Worm (Caenorhabditis elegans): ENCODE data around the gene C30B5.17.

ce11 chrII:6158111-6158510, 44.7 kb downstream of the C30B5.17 start:
- TF ChIP-seq nhr-11 (tag; optimal IDR thresholded peaks at IDR 0.05) (no peak), unc-62 (GFP tag; optimal IDR thresholded peaks at IDR 0.05) (no peak), ama-1 (optimal IDR thresholded peaks at IDR 0.05) (no peak), unc-39 (tag; optimal IDR thresholded peaks at IDR 0.05) (no peak), nhr-23 (tag; optimal IDR thresholded peaks at IDR 0.05) (no peak), egl-27 (tag; optimal IDR thresholded peaks at IDR 0.05) (no peak), mdl-1 (tag; optimal IDR thresholded peaks at IDR 0.05) (no peak), R02D3.7 (tag; optimal IDR thresholded peaks at IDR 0.05) (no peak), dmd-4 (tag; optimal IDR thresholded peaks at IDR 0.05) (no peak)
